Fruit fly (Drosophila melanogaster) whole organism, prepupa: Measurements from ENCODE around the gene comm3.

Source experiments
- Blimp-1 ChIP-seq: fragments of 200-800 bp; sonication (Bioruptor generic); optimal IDR thresholded peaks from 3 replicates; lab custom pipeline; 2017; ENCODE audit warnings: missing biosample characterization, missing genetic modification characterization, mild to moderate bottlenecking, moderate library complexity, missing genetic modification reagents
- CG10631 ChIP-seq: fragments of 200-800 bp; sonication (Bioruptor generic); optimal IDR thresholded peaks from 2 replicates; lab custom pipeline; 2016; ENCODE audit warnings: missing biosample characterization, missing genetic modification characterization
- CG11762 ChIP-seq: fragments of 200-800 bp; sonication (Bioruptor generic); optimal IDR thresholded peaks from 3 replicates; lab custom pipeline; 2016; ENCODE audit warnings: missing biosample characterization, missing genetic modification characterization; ENCODE audit not compliant: insufficient read depth
- CG11902 ChIP-seq: fragments of 200-800 bp; sonication (Bioruptor generic); optimal IDR thresholded peaks from 3 replicates; lab custom pipeline; 2016; ENCODE audit warnings: missing biosample characterization, missing genetic modification characterization
- CG15336 ChIP-seq: fragments of 200-800 bp; sonication (Bioruptor generic); IDR thresholded peaks from 2 replicates; pipeline ENCODE4 v1.3.6; 2022; ENCODE audit warnings: missing biosample characterization, missing genetic modification characterization
- CG1621 ChIP-seq: fragments of 200-800 bp; sonication (Bioruptor generic); optimal IDR thresholded peaks from 3 replicates; lab custom pipeline; 2018; ENCODE audit warnings: missing biosample characterization, mild to moderate bottlenecking, missing genetic modification characterization
- CG16779 ChIP-seq: fragments of 200-800 bp; sonication (Bioruptor generic); optimal IDR thresholded peaks from 3 replicates; lab custom pipeline; 2017; ENCODE audit warnings: missing biosample characterization, mild to moderate bottlenecking, missing genetic modification characterization
- CG3032 ChIP-seq: fragments of 200-800 bp; optimal IDR thresholded peaks from 2 replicates; lab custom pipeline; 2019; ENCODE audit warnings: missing biosample characterization, mild to moderate bottlenecking, missing genetic modification characterization, moderate library complexity
- CG32006 ChIP-seq: fragments of 200-800 bp; sonication (Bioruptor generic); optimal IDR thresholded peaks from 3 replicates; lab custom pipeline; 2017; ENCODE audit warnings: missing biosample characterization, mild to moderate bottlenecking, missing genetic modification characterization
- CG34406 ChIP-seq: fragments of 200-800 bp; sonication (Bioruptor generic); optimal IDR thresholded peaks from 3 replicates; lab custom pipeline; 2016; ENCODE audit warnings: missing biosample characterization, missing genetic modification characterization
- CG3919 ChIP-seq: fragments of 200-800 bp; sonication (Bioruptor generic); optimal IDR thresholded peaks from 3 replicates; lab custom pipeline; 2016; ENCODE audit warnings: missing biosample characterization, missing genetic modification characterization
- CG4318 ChIP-seq: fragments of 200-800 bp; sonication (Bioruptor generic); optimal IDR thresholded peaks from 3 replicates; lab custom pipeline; 2017; ENCODE audit warnings: missing biosample characterization, mild to moderate bottlenecking, missing genetic modification characterization
- CG6163 ChIP-seq: fragments of 200-800 bp; sonication (Bioruptor generic); IDR thresholded peaks from 3 replicates; pipeline ENCODE4 v1.3.6; 2022; ENCODE audit warnings: missing biosample characterization, missing genetic modification characterization
- CG6276 ChIP-seq: fragments of 200-800 bp; sonication (Bioruptor generic); optimal IDR thresholded peaks from 2 replicates; lab custom pipeline; 2017; ENCODE audit warnings: missing biosample characterization, mild to moderate bottlenecking, missing genetic modification characterization
- CG6808 ChIP-seq: fragments of 200-800 bp; sonication (Bioruptor generic); optimal IDR thresholded peaks from 3 replicates; lab custom pipeline; 2017; ENCODE audit warnings: missing biosample characterization, missing genetic modification characterization, mild to moderate bottlenecking, moderate library complexity, missing genetic modification reagents
- CG6854 ChIP-seq: fragments of 200-800 bp; sonication (Bioruptor generic); optimal IDR thresholded peaks from 2 replicates; lab custom pipeline; 2017; ENCODE audit warnings: missing biosample characterization, mild to moderate bottlenecking, missing genetic modification characterization
- CG8119 ChIP-seq: fragments of 200-800 bp; sonication (Bioruptor generic); IDR thresholded peaks from 3 replicates; pipeline ENCODE4 v1.3.6; 2022; ENCODE audit warnings: missing biosample characterization, missing genetic modification characterization
- CG8319 ChIP-seq: fragments of 200-800 bp; sonication (Bioruptor generic); optimal IDR thresholded peaks from 3 replicates; lab custom pipeline; 2016; ENCODE audit warnings: missing biosample characterization, missing genetic modification characterization
- CG9139 ChIP-seq: fragments of 200-800 bp; sonication (Bioruptor generic); optimal IDR thresholded peaks from 3 replicates; lab custom pipeline; 2017; ENCODE audit warnings: missing biosample characterization, mild to moderate bottlenecking, missing genetic modification characterization
- Eip75B ChIP-seq: fragments of 200-800 bp; sonication (Bioruptor generic); optimal IDR thresholded peaks from 3 replicates; lab custom pipeline; 2016; ENCODE audit warnings: missing biosample characterization, missing genetic modification characterization
- Eip78C ChIP-seq: fragments of 200-800 bp; sonication (Bioruptor generic); peaks from one replicate; lab custom pipeline; 2016; ENCODE audit warnings: missing biosample characterization, missing genetic modification characterization
- Ets21C ChIP-seq: fragments of 200-800 bp; sonication (Bioruptor generic); optimal IDR thresholded peaks from 3 replicates; lab custom pipeline; 2016; ENCODE audit warnings: missing biosample characterization, missing genetic modification characterization
- Gug ChIP-seq: fragments of 200-800 bp; sonication (Bioruptor generic); IDR thresholded peaks from 2 replicates; pipeline ENCODE4 v1.3.6; 2022; ENCODE audit warnings: missing biosample characterization, missing genetic modification characterization
- Hr38 ChIP-seq: sonication (Bioruptor generic); optimal IDR thresholded peaks from 2 replicates; lab custom pipeline; 2016; ENCODE audit warnings: missing biosample characterization, missing genetic modification characterization
- Hr4 ChIP-seq: fragments of 200-800 bp; sonication (Bioruptor generic); optimal IDR thresholded peaks from 3 replicates; lab custom pipeline; 2016; ENCODE audit warnings: missing biosample characterization, missing genetic modification characterization
- Met ChIP-seq: fragments of 200-800 bp; sonication (Bioruptor generic); optimal IDR thresholded peaks from 3 replicates; lab custom pipeline; 2016; ENCODE audit warnings: missing biosample characterization, missing genetic modification characterization
- OdsH ChIP-seq: fragments of 200-800 bp; sonication (Bioruptor generic); optimal IDR thresholded peaks from 3 replicates; lab custom pipeline; 2016; ENCODE audit warnings: missing biosample characterization, missing genetic modification characterization
- Smox ChIP-seq: fragments of 200-800 bp; sonication (Bioruptor generic); optimal IDR thresholded peaks from 3 replicates; lab custom pipeline; 2016; ENCODE audit warnings: missing biosample characterization, missing genetic modification characterization
- Sox102F ChIP-seq: fragments of 200-800 bp; sonication (Bioruptor generic); optimal IDR thresholded peaks from 2 replicates; lab custom pipeline; 2016; ENCODE audit warnings: missing biosample characterization, mild to moderate bottlenecking, missing genetic modification characterization
- Sox14 ChIP-seq: fragments of 200-800 bp; sonication (Bioruptor generic); optimal IDR thresholded peaks from 3 replicates; lab custom pipeline; 2016; ENCODE audit warnings: missing biosample characterization, missing genetic modification characterization
- achi ChIP-seq: fragments of 200-800 bp; sonication (Bioruptor generic); optimal IDR thresholded peaks from 3 replicates; lab custom pipeline; 2016; ENCODE audit warnings: missing biosample characterization, missing genetic modification characterization
- acj6 ChIP-seq: fragments of 200-800 bp; sonication (Bioruptor generic); optimal IDR thresholded peaks from 3 replicates; lab custom pipeline; 2016; ENCODE audit warnings: missing biosample characterization, missing genetic modification characterization
- dac ChIP-seq: fragments of 200-800 bp; sonication (Bioruptor generic); optimal IDR thresholded peaks from 2 replicates; lab custom pipeline; 2017; ENCODE audit warnings: missing biosample characterization, mild to moderate bottlenecking, missing genetic modification characterization
- eg ChIP-seq: fragments of 200-800 bp; sonication (Bioruptor generic); IDR thresholded peaks from 3 replicates; pipeline ENCODE4 v1.3.6; 2022; ENCODE audit warnings: missing biosample characterization, missing genetic modification characterization
- fd59A ChIP-seq: fragments of 200-800 bp; sonication (Bioruptor generic); optimal IDR thresholded peaks from 2 replicates; lab custom pipeline; 2017; ENCODE audit warnings: missing biosample characterization, mild to moderate bottlenecking, missing genetic modification characterization, missing genetic modification reagents
- fd85E ChIP-seq: fragments of 200-800 bp; sonication (Bioruptor generic); optimal IDR thresholded peaks from 3 replicates; lab custom pipeline; 2016; ENCODE audit warnings: missing biosample characterization, missing genetic modification characterization
- fkh ChIP-seq: fragments of 200-800 bp; sonication (Bioruptor generic); optimal IDR thresholded peaks from 3 replicates; lab custom pipeline; 2017; ENCODE audit warnings: missing biosample characterization, mild to moderate bottlenecking, missing genetic modification characterization, moderate library complexity
- lz ChIP-seq: fragments of 200-800 bp; sonication (Bioruptor generic); optimal IDR thresholded peaks from 3 replicates; lab custom pipeline; 2016; ENCODE audit warnings: missing biosample characterization, missing genetic modification characterization
- pdm3 ChIP-seq: fragments of 200-800 bp; sonication (Bioruptor generic); optimal IDR thresholded peaks from 3 replicates; lab custom pipeline; 2016; ENCODE audit warnings: missing biosample characterization, missing genetic modification characterization
- salr ChIP-seq, 2 experiments: fragments of 200-800 bp; sonication (Bioruptor generic); optimal IDR thresholded peaks; 3 replicates each; lab custom pipeline; 2016 to 2018; ENCODE audit warnings: missing biosample characterization in 2 of 2, missing genetic modification characterization in 2 of 2, mild to moderate bottlenecking in 1 of 2
- spab ChIP-seq: fragments of 200-800 bp; sonication (Bioruptor generic); optimal IDR thresholded peaks from 2 replicates; lab custom pipeline; 2017; ENCODE audit warnings: missing biosample characterization, mild to moderate bottlenecking, missing genetic modification characterization, missing genetic modification reagents
- topi ChIP-seq: fragments of 200-800 bp; sonication (Bioruptor generic); optimal IDR thresholded peaks from 3 replicates; lab custom pipeline; 2016; ENCODE audit warnings: missing biosample characterization, missing genetic modification characterization

Gene comm3

DNA sequence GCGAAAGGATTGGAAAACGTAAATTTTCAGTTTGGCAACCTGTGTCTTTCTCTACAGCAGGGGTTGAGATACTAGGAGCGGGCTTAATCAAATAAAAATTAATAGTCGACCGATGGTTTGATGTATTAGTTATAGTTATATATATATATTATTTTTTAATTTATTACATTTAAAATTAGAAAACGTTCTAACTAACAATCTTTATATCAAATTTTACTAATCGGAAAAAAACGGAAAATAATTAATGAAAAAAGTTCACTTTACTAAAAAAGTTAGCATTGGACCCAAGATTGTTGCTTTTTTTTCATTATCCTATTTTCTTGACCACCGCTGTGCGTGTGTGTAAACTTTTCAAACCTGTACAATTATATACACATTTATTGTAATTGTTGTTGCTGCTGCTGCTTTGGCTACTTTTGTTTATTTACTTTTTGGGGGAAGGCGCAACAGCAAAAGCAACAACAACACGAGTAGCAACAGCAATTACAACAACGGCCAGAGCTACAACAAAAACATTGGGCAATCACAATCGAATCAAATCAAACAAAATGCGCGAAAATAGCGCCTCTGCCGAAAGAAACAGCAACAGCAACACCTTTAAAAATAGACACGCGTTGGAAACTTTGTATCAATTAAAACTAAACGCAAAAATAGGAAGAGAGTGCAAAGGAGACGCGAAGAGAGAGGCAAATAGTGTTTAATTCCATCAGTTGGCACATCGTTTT is 54.9 kb downstream of the comm3 start (continued):
- TF ChIP-seq CG15336 (GFP tag; lab: Robert Waterston, UW) = peak; percentile 84
- TF ChIP-seq CG11902 (GFP tag; lab: Kevin White, UChicago) = no peak
- TF ChIP-seq Eip75B (GFP tag; lab: Kevin White, UChicago) = no peak
- TF ChIP-seq Hr4 (GFP tag; lab: Kevin White, UChicago) = peak; percentile 48
- no peak for TF ChIP-seq lz (GFP tag; lab: Kevin White, UChicago)
- TF ChIP-seq OdsH = peak; percentile 40

DNA sequence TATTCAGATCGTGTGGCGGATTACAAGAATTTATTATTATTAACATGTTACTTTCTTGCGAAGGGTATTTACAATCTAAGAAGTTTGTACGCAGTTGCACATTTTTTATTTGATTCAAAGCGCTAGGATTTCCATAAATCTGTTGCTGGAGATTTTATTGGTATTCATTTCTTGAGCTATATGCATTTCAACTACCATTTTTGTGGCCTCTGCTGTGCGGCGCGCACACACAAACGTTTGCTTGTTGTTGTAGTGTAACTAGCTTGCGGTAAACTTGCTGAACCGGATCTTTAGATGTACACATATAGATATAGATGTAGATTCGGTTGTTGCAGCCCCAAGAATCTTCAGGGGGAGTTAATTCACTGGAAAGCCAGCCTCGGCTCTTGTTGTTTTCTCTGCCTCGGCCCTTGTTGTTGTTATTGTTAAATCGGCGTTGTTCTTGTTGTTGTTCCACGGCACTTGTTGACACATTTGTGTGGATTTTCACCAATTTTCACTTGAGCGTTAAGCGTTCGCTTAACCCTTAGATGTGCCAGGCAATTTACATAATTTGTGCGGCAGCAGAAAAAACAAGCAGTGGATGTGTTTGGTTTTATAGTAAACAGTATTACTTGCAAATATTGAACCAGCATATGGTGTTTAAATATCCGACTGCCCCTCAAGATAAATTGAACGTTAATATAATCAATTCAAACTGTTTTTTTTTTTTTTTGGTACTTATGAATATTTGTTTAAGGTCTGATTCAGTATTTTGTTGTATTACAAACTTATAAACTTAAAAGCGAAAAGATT is 56.6 kb downstream of the comm3 start:
- peak; percentile 13 for TF ChIP-seq pdm3 (GFP tag; lab: Kevin White, UChicago)
- TF ChIP-seq Eip78C (GFP tag; lab: Kevin White, UChicago) = peak; percentile 45
- TF ChIP-seq acj6 (GFP tag; lab: Kevin White, UChicago) = peak; percentile 9
- no peak for TF ChIP-seq fd85E (GFP tag; lab: Kevin White, UChicago)
- TF ChIP-seq Hr4 (GFP tag; lab: Kevin White, UChicago) = peak; percentile 18
- TF ChIP-seq CG8119 (GFP tag; lab: Robert Waterston, UW) = peak; percentile 18; the same call in 1 of the 3 replicates
- no peak for TF ChIP-seq Met (GFP tag; lab: Kevin White, UChicago)
- no peak for TF ChIP-seq spab (GFP tag; lab: Kevin White, UChicago)
- TF ChIP-seq CG34406 = no peak
- peak; percentile 3 for TF ChIP-seq OdsH
- peak; percentile 0 for TF ChIP-seq Eip75B (GFP tag; lab: Kevin White, UChicago)
- peak; percentile 7 for TF ChIP-seq CG3032 (tag; lab: Kevin White, UChicago)
- peak; percentile 39; the same call in 1 of the 2 replicates for TF ChIP-seq CG15336 (GFP tag; lab: Robert Waterston, UW)
- TF ChIP-seq Blimp-1 (GFP tag; lab: Kevin White, UChicago) = no peak
- TF ChIP-seq CG32006 (GFP tag; lab: Kevin White, UChicago) = peak; percentile 19
- TF ChIP-seq CG6808 (GFP tag; lab: Kevin White, UChicago) = no peak
- no peak for TF ChIP-seq Smox
- TF ChIP-seq eg (GFP tag; lab: Robert Waterston, UW) = peak; percentile 52; the same call in 2 of the 3 replicates
- peak; percentile 86 for TF ChIP-seq fkh (GFP tag; lab: Kevin White, UChicago)
- TF ChIP-seq dac (GFP tag; lab: Kevin White, UChicago) = no peak
- no peak for TF ChIP-seq CG10631
- TF ChIP-seq Ets21C (GFP tag; lab: Kevin White, UChicago) = no peak
- no peak for TF ChIP-seq CG11762 (GFP tag; lab: Kevin White, UChicago)
- TF ChIP-seq fd59A = peak; percentile 2
- TF ChIP-seq, all 60 proteins: peak for 13

dm6 chr3L:15589746-15590145 is 57.8 kb downstream of the comm3 start:
- TF ChIP-seq spab (GFP tag; lab: Kevin White, UChicago) (no peak), CG1621 (no peak), Sox14 (GFP tag; lab: Kevin White, UChicago) (no peak), eg (GFP tag; lab: Robert Waterston, UW) (peak; percentile 32; the same call in 1 of the 3 replicates), Hr4 (GFP tag; lab: Kevin White, UChicago) (peak; percentile 3), Eip78C (GFP tag; lab: Kevin White, UChicago) (no peak), CG6276 (GFP tag; lab: Kevin White, UChicago) (no peak), CG32006 (GFP tag; lab: Kevin White, UChicago) (peak; percentile 32), CG15336 (GFP tag; lab: Robert Waterston, UW) (no peak), CG6808 (GFP tag; lab: Kevin White, UChicago) (no peak), CG3919 (GFP tag; lab: Kevin White, UChicago) (no peak), topi (GFP tag; lab: Kevin White, UChicago) (no peak), CG6854 (no peak), pdm3 (GFP tag; lab: Kevin White, UChicago) (no peak), CG9139 (GFP tag; lab: Kevin White, UChicago) (no peak), Eip75B (GFP tag; lab: Kevin White, UChicago) (no peak), achi (no peak), dac (GFP tag; lab: Kevin White, UChicago) (no peak), CG4318 (GFP tag; lab: Kevin White, UChicago) (no peak), OdsH (peak; percentile 21), CG8319 (GFP tag; lab: Kevin White, UChicago) (no peak), Blimp-1 (GFP tag; lab: Kevin White, UChicago) (no peak), Gug (no peak), salr (GFP tag; optimal IDR thresholded peaks at IDR 0.05; lab: Kevin White, UChicago) (no peak), Hr38 (no peak), CG6163 (peak; percentile 25; the same call in 1 of the 3 replicates), fd85E (GFP tag; lab: Kevin White, UChicago) (no peak), fkh (GFP tag; lab: Kevin White, UChicago) (no peak), CG11762 (GFP tag; lab: Kevin White, UChicago) (no peak), CG16779 (tag; lab: Kevin White, UChicago) (no peak), CG10631 (no peak), Sox102F (GFP tag; lab: Kevin White, UChicago) (no peak)
